Fruit fly (Drosophila melanogaster) whole organism, prepupa: ENCODE data around the gene CG3407.

ENCODE experiments used
- Blimp-1 ChIP-seq: fragments of 200-800 bp; sonication (Bioruptor generic); optimal IDR thresholded peaks from 3 replicates; lab custom pipeline; 2017; ENCODE audit warnings: missing biosample characterization, missing genetic modification characterization, mild to moderate bottlenecking, moderate library complexity, missing genetic modification reagents
- CG10631 ChIP-seq: fragments of 200-800 bp; sonication (Bioruptor generic); optimal IDR thresholded peaks from 2 replicates; lab custom pipeline; 2016; ENCODE audit warnings: missing biosample characterization, missing genetic modification characterization
- CG11294 ChIP-seq: fragments of 200-800 bp; sonication (Bioruptor generic); IDR thresholded peaks from 2 replicates; pipeline ENCODE4 v1.3.6; 2022; ENCODE audit warnings: missing biosample characterization, missing genetic modification characterization
- CG11762 ChIP-seq: fragments of 200-800 bp; sonication (Bioruptor generic); optimal IDR thresholded peaks from 3 replicates; lab custom pipeline; 2016; ENCODE audit warnings: missing biosample characterization, missing genetic modification characterization; ENCODE audit not compliant: insufficient read depth
- CG11902 ChIP-seq: fragments of 200-800 bp; sonication (Bioruptor generic); optimal IDR thresholded peaks from 3 replicates; lab custom pipeline; 2016; ENCODE audit warnings: missing biosample characterization, missing genetic modification characterization
- CG15336 ChIP-seq: fragments of 200-800 bp; sonication (Bioruptor generic); IDR thresholded peaks from 2 replicates; pipeline ENCODE4 v1.3.6; 2022; ENCODE audit warnings: missing biosample characterization, missing genetic modification characterization
- CG1621 ChIP-seq: fragments of 200-800 bp; sonication (Bioruptor generic); optimal IDR thresholded peaks from 3 replicates; lab custom pipeline; 2018; ENCODE audit warnings: missing biosample characterization, mild to moderate bottlenecking, missing genetic modification characterization
- CG16779 ChIP-seq: fragments of 200-800 bp; sonication (Bioruptor generic); optimal IDR thresholded peaks from 3 replicates; lab custom pipeline; 2017; ENCODE audit warnings: missing biosample characterization, mild to moderate bottlenecking, missing genetic modification characterization
- CG3032 ChIP-seq: fragments of 200-800 bp; optimal IDR thresholded peaks from 2 replicates; lab custom pipeline; 2019; ENCODE audit warnings: missing biosample characterization, mild to moderate bottlenecking, missing genetic modification characterization, moderate library complexity
- CG31627 ChIP-seq: fragments of 200-800 bp; sonication (Bioruptor generic); optimal IDR thresholded peaks from 3 replicates; lab custom pipeline; 2016; ENCODE audit warnings: missing biosample characterization, missing genetic modification characterization
- CG4318 ChIP-seq: fragments of 200-800 bp; sonication (Bioruptor generic); optimal IDR thresholded peaks from 3 replicates; lab custom pipeline; 2017; ENCODE audit warnings: missing biosample characterization, mild to moderate bottlenecking, missing genetic modification characterization
- CG6163 ChIP-seq: fragments of 200-800 bp; sonication (Bioruptor generic); IDR thresholded peaks from 3 replicates; pipeline ENCODE4 v1.3.6; 2022; ENCODE audit warnings: missing biosample characterization, missing genetic modification characterization
- CG6854 ChIP-seq: fragments of 200-800 bp; sonication (Bioruptor generic); optimal IDR thresholded peaks from 2 replicates; lab custom pipeline; 2017; ENCODE audit warnings: missing biosample characterization, mild to moderate bottlenecking, missing genetic modification characterization
- CG7368 ChIP-seq: fragments of 200-800 bp; sonication (Bioruptor generic); optimal IDR thresholded peaks from 3 replicates; lab custom pipeline; 2016; ENCODE audit warnings: missing biosample characterization, missing genetic modification characterization
- CG8119 ChIP-seq: fragments of 200-800 bp; sonication (Bioruptor generic); IDR thresholded peaks from 3 replicates; pipeline ENCODE4 v1.3.6; 2022; ENCODE audit warnings: missing biosample characterization, missing genetic modification characterization
- CG8632 ChIP-seq: fragments of 200-800 bp; sonication (Bioruptor generic); optimal IDR thresholded peaks from 3 replicates; lab custom pipeline; 2016; ENCODE audit warnings: missing biosample characterization, missing genetic modification characterization
- CG9139 ChIP-seq: fragments of 200-800 bp; sonication (Bioruptor generic); optimal IDR thresholded peaks from 3 replicates; lab custom pipeline; 2017; ENCODE audit warnings: missing biosample characterization, mild to moderate bottlenecking, missing genetic modification characterization
- Eip75B ChIP-seq: fragments of 200-800 bp; sonication (Bioruptor generic); optimal IDR thresholded peaks from 3 replicates; lab custom pipeline; 2016; ENCODE audit warnings: missing biosample characterization, missing genetic modification characterization
- Eip78C ChIP-seq: fragments of 200-800 bp; sonication (Bioruptor generic); peaks from one replicate; lab custom pipeline; 2016; ENCODE audit warnings: missing biosample characterization, missing genetic modification characterization
- Ets96B ChIP-seq: fragments of 200-800 bp; optimal IDR thresholded peaks from 2 replicates; lab custom pipeline; 2019; ENCODE audit warnings: missing biosample characterization, mild to moderate bottlenecking, missing genetic modification characterization, moderate library complexity
- Gug ChIP-seq: fragments of 200-800 bp; sonication (Bioruptor generic); IDR thresholded peaks from 2 replicates; pipeline ENCODE4 v1.3.6; 2022; ENCODE audit warnings: missing biosample characterization, missing genetic modification characterization
- Hr39 ChIP-seq: fragments of 200-800 bp; sonication (Bioruptor generic); optimal IDR thresholded peaks from 2 replicates; lab custom pipeline; 2016; ENCODE audit warnings: missing biosample characterization, missing genetic modification characterization
- Hr4 ChIP-seq: fragments of 200-800 bp; sonication (Bioruptor generic); optimal IDR thresholded peaks from 3 replicates; lab custom pipeline; 2016; ENCODE audit warnings: missing biosample characterization, missing genetic modification characterization
- Lpt ChIP-seq: fragments of 200-800 bp; sonication (Bioruptor generic); optimal IDR thresholded peaks from 3 replicates; lab custom pipeline; 2016; ENCODE audit warnings: missing biosample characterization, missing genetic modification characterization
- Met ChIP-seq: fragments of 200-800 bp; sonication (Bioruptor generic); optimal IDR thresholded peaks from 3 replicates; lab custom pipeline; 2016; ENCODE audit warnings: missing biosample characterization, missing genetic modification characterization
- OdsH ChIP-seq: fragments of 200-800 bp; sonication (Bioruptor generic); optimal IDR thresholded peaks from 3 replicates; lab custom pipeline; 2016; ENCODE audit warnings: missing biosample characterization, missing genetic modification characterization
- Smox ChIP-seq: fragments of 200-800 bp; sonication (Bioruptor generic); optimal IDR thresholded peaks from 3 replicates; lab custom pipeline; 2016; ENCODE audit warnings: missing biosample characterization, missing genetic modification characterization
- Sox102F ChIP-seq: fragments of 200-800 bp; sonication (Bioruptor generic); optimal IDR thresholded peaks from 2 replicates; lab custom pipeline; 2016; ENCODE audit warnings: missing biosample characterization, mild to moderate bottlenecking, missing genetic modification characterization
- Sox14 ChIP-seq: fragments of 200-800 bp; sonication (Bioruptor generic); optimal IDR thresholded peaks from 3 replicates; lab custom pipeline; 2016; ENCODE audit warnings: missing biosample characterization, missing genetic modification characterization
- Sox15 ChIP-seq: fragments of 200-800 bp; sonication (Bioruptor generic); optimal IDR thresholded peaks from 3 replicates; lab custom pipeline; 2016; ENCODE audit warnings: missing biosample characterization, missing genetic modification characterization
- achi ChIP-seq: fragments of 200-800 bp; sonication (Bioruptor generic); optimal IDR thresholded peaks from 3 replicates; lab custom pipeline; 2016; ENCODE audit warnings: missing biosample characterization, missing genetic modification characterization
- acj6 ChIP-seq: fragments of 200-800 bp; sonication (Bioruptor generic); optimal IDR thresholded peaks from 3 replicates; lab custom pipeline; 2016; ENCODE audit warnings: missing biosample characterization, missing genetic modification characterization
- cyc ChIP-seq: fragments of 200-800 bp; sonication (Bioruptor generic); optimal IDR thresholded peaks from 3 replicates; lab custom pipeline; 2016; ENCODE audit warnings: missing biosample characterization, missing genetic modification characterization
- eg ChIP-seq: fragments of 200-800 bp; sonication (Bioruptor generic); IDR thresholded peaks from 3 replicates; pipeline ENCODE4 v1.3.6; 2022; ENCODE audit warnings: missing biosample characterization, missing genetic modification characterization
- esn ChIP-seq: fragments of 200-800 bp; sonication (Bioruptor generic); optimal IDR thresholded peaks from 2 replicates; lab custom pipeline; 2016; ENCODE audit warnings: missing biosample characterization, mild to moderate bottlenecking, missing genetic modification characterization, moderate library complexity
- fd59A ChIP-seq: fragments of 200-800 bp; sonication (Bioruptor generic); optimal IDR thresholded peaks from 2 replicates; lab custom pipeline; 2017; ENCODE audit warnings: missing biosample characterization, mild to moderate bottlenecking, missing genetic modification characterization, missing genetic modification reagents
- fd85E ChIP-seq: fragments of 200-800 bp; sonication (Bioruptor generic); optimal IDR thresholded peaks from 3 replicates; lab custom pipeline; 2016; ENCODE audit warnings: missing biosample characterization, missing genetic modification characterization
- fkh ChIP-seq: fragments of 200-800 bp; sonication (Bioruptor generic); optimal IDR thresholded peaks from 3 replicates; lab custom pipeline; 2017; ENCODE audit warnings: missing biosample characterization, mild to moderate bottlenecking, missing genetic modification characterization, moderate library complexity
- lz ChIP-seq: fragments of 200-800 bp; sonication (Bioruptor generic); optimal IDR thresholded peaks from 3 replicates; lab custom pipeline; 2016; ENCODE audit warnings: missing biosample characterization, missing genetic modification characterization
- net ChIP-seq: fragments of 200-800 bp; sonication (Bioruptor generic); optimal IDR thresholded peaks from 3 replicates; lab custom pipeline; 2016; ENCODE audit warnings: missing biosample characterization, missing genetic modification characterization
- pdm3 ChIP-seq: fragments of 200-800 bp; sonication (Bioruptor generic); optimal IDR thresholded peaks from 3 replicates; lab custom pipeline; 2016; ENCODE audit warnings: missing biosample characterization, missing genetic modification characterization
- salr ChIP-seq, 2 experiments: fragments of 200-800 bp; sonication (Bioruptor generic); optimal IDR thresholded peaks; 3 replicates each; lab custom pipeline; 2016 to 2018; ENCODE audit warnings: missing biosample characterization in 2 of 2, missing genetic modification characterization in 2 of 2, mild to moderate bottlenecking in 1 of 2
- spab ChIP-seq: fragments of 200-800 bp; sonication (Bioruptor generic); optimal IDR thresholded peaks from 2 replicates; lab custom pipeline; 2017; ENCODE audit warnings: missing biosample characterization, mild to moderate bottlenecking, missing genetic modification characterization, missing genetic modification reagents
- svp ChIP-seq: fragments of 200-800 bp; sonication (Bioruptor generic); peaks from one replicate; lab custom pipeline; 2016; ENCODE audit warnings: missing biosample characterization, missing genetic modification characterization
- topi ChIP-seq: fragments of 200-800 bp; sonication (Bioruptor generic); optimal IDR thresholded peaks from 3 replicates; lab custom pipeline; 2016; ENCODE audit warnings: missing biosample characterization, missing genetic modification characterization
- vri ChIP-seq: fragments of 200-800 bp; sonication (Bioruptor generic); optimal IDR thresholded peaks from 3 replicates; lab custom pipeline; 2016; ENCODE audit warnings: missing biosample characterization, mild to moderate bottlenecking, missing genetic modification characterization

Gene CG3407

DNA sequence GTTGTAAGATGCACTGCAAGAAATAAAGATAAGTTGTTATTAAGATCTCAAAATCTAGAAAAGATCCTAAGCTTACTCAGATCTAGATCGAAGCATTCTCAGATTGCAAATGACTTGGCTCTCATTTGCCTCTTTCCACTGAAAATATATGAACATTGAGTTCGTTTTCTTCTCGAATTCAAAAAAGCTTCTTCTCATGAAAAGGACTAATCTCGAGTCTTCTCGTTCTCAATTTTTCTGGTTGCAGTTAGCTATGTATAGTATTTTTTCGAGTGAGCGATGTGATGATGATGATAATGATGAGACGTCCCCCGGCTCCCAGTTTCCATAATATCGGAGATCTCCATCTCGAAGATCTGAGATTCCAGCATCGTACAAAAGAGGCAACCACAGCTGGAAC lies 43.2 kb upstream of the CG3407 start (continued):
- TF ChIP-seq CG15336 (GFP tag; lab: Robert Waterston, UW) (no peak), CG11762 (GFP tag; lab: Kevin White, UChicago) (no peak), Sox14 (GFP tag; lab: Kevin White, UChicago) (peak; percentile 24), Gug (GFP tag; lab: Robert Waterston, UW) (no peak), CG6163 (GFP tag; lab: Robert Waterston, UW) (peak; percentile 37; the same call in 1 of the 3 replicates), Blimp-1 (no peak), CG9139 (GFP tag; lab: Kevin White, UChicago) (no peak), lz (GFP tag; lab: Kevin White, UChicago) (peak; percentile 36), CG6854 (no peak), CG11902 (GFP tag; lab: Kevin White, UChicago) (peak; percentile 30), CG16779 (no peak), achi (GFP tag; lab: Kevin White, UChicago) (peak; percentile 27), eg (GFP tag; lab: Robert Waterston, UW) (no peak), Met (GFP tag; lab: Kevin White, UChicago) (peak; percentile 55), Hr4 (GFP tag; lab: Kevin White, UChicago) (no peak), CG10631 (GFP tag; lab: Kevin White, UChicago) (peak; percentile 37), CG7368 (GFP tag; lab: Kevin White, UChicago) (no peak)

dm6 chr2L:3855528-3856189 lies 42.4 kb upstream of the CG3407 start:
- TF ChIP-seq CG8632 (peak; percentile 3), Met (GFP tag; lab: Kevin White, UChicago) (peak; percentile 6), Ets96B (no peak), topi (GFP tag; lab: Kevin White, UChicago) (peak; percentile 28), svp (GFP tag; lab: Kevin White, UChicago) (peak; percentile 35), Eip78C (GFP tag; lab: Kevin White, UChicago) (peak; percentile 67), OdsH (GFP tag; lab: Kevin White, UChicago) (peak; percentile 16), Hr39 (GFP tag; lab: Kevin White, UChicago) (peak; percentile 10), CG16779 (no peak), CG31627 (GFP tag; lab: Kevin White, UChicago) (peak; percentile 10)

DNA sequence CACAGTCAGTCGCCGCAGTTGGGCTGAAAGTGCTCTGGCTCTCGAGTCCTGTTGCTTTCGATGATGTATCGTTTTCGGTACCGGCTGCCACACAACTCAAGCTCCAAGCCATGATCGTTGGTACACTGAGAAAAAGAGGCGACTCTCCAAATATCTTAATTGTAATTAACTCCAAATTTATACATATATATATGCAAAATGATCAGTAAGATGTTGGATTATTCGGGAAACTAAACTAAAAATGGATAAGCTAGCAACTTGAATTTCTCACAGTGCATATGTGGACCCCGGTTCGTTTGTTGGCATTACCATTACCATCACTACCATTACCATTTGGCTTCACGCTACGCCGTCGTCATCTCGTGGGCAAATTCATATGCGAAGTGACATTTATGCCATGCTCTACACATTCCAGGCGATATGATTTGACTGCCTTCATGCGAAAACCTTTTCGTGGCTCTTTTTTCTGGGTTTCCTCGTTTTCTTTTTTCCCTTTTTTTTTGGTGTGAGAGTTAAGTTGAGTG lies 40.4 kb upstream of the CG3407 start:
- TF ChIP-seq spab (GFP tag; lab: Kevin White, UChicago) (no peak), Sox102F (GFP tag; lab: Kevin White, UChicago) (peak; percentile 7), CG11902 (GFP tag; lab: Kevin White, UChicago) (no peak), Hr39 (GFP tag; lab: Kevin White, UChicago) (no peak), Eip75B (GFP tag; lab: Kevin White, UChicago) (no peak), Sox15 (GFP tag; lab: Kevin White, UChicago) (no peak), CG6854 (no peak), CG16779 (no peak), esn (GFP tag; lab: Kevin White, UChicago) (peak; percentile 2), fd85E (GFP tag; lab: Kevin White, UChicago) (no peak), net (GFP tag; lab: Kevin White, UChicago) (no peak), CG4318 (GFP tag; lab: Kevin White, UChicago) (no peak), CG1621 (tag; lab: Kevin White, UChicago) (no peak), Hr4 (GFP tag; lab: Kevin White, UChicago) (peak; percentile 4), cyc (no peak), OdsH (GFP tag; lab: Kevin White, UChicago) (no peak), CG10631 (GFP tag; lab: Kevin White, UChicago) (no peak), CG9139 (GFP tag; lab: Kevin White, UChicago) (no peak), Smox (GFP tag; lab: Kevin White, UChicago) (no peak), fkh (GFP tag; lab: Kevin White, UChicago) (no peak), CG7368 (GFP tag; lab: Kevin White, UChicago) (no peak), vri (GFP tag; lab: Kevin White, UChicago) (no peak), acj6 (peak; percentile 16), CG8119 (GFP tag; lab: Robert Waterston, UW) (0 out of 3 replicates have a peak, but pooled peaks have one; percentile 23), achi (GFP tag; lab: Kevin White, UChicago) (peak; percentile 6), CG11294 (no peak), CG3032 (tag; lab: Kevin White, UChicago) (peak; percentile 25), pdm3 (GFP tag; lab: Kevin White, UChicago) (peak; percentile 25), lz (GFP tag; lab: Kevin White, UChicago) (peak; percentile 30), fd59A (GFP tag; lab: Kevin White, UChicago) (no peak), salr (GFP tag; optimal IDR thresholded peaks at IDR 0.05; lab: Kevin White, UChicago) (no peak), Lpt (GFP tag; lab: Kevin White, UChicago) (no peak), CG15336 (GFP tag; lab: Robert Waterston, UW) (no peak)
